Fruit fly (Drosophila melanogaster) Kc167 (cell line): Measurements from ENCODE around the gene CG32071.
"Not testable (repeated sequence)": the region's sequence is repeated elsewhere in the genome, so short reads cannot be mapped to it uniquely, and the experiment has no call there.

ENCODE experiments used
- Myc ChIP-seq: fragments of >200 bp; optimal IDR thresholded peaks from 2 replicates; lab custom pipeline; 2017; ENCODE audit warnings: missing external identifiers
- Sin3A ChIP-seq: fragments of >200 bp; optimal IDR thresholded peaks from 2 replicates; lab custom pipeline; 2018; ENCODE audit warnings: missing external identifiers
- h ChIP-seq: fragments of >200 bp; optimal IDR thresholded peaks from 3 replicates; lab custom pipeline; 2018; ENCODE audit warnings: missing external identifiers
- insv ChIP-seq: fragments of >200 bp; optimal IDR thresholded peaks from 3 replicates; lab custom pipeline; 2018; ENCODE audit warnings: missing external identifiers
- psq ChIP-seq: fragments of >200 bp; optimal IDR thresholded peaks from 2 replicates; lab custom pipeline; 2017; ENCODE audit warnings: missing external identifiers
- ttk ChIP-seq: sonication (Bioruptor generic); optimal IDR thresholded peaks from 2 replicates; lab custom pipeline; 2017; ENCODE audit warnings: missing external identifiers

Gene CG32071

dm6 chr3L:11103773-11104172, at the start of gene CG32071:
Gene CG32071, minus strand, starts transcription at chr3L:11103873.
- no peak for TF ChIP-seq insv (lab: Kevin White, UChicago)
- no peak for TF ChIP-seq Sin3A (lab: Kevin White, UChicago)
- TF ChIP-seq h (lab: Kevin White, UChicago): no peak
- no peak for TF ChIP-seq Myc (lab: Kevin White, UChicago)
- TF ChIP-seq psq (lab: Kevin White, UChicago): no peak
- TF ChIP-seq ttk: no peak

- TF ChIP-seq insv (lab: Kevin White, UChicago) (no peak), Sin3A (lab: Kevin White, UChicago) (no peak), h (lab: Kevin White, UChicago) (no peak), Myc (lab: Kevin White, UChicago) (no peak), psq (lab: Kevin White, UChicago) (no peak), ttk (no peak)
These were observed 47.1 kb upstream of the CG32071 start, which contains the start of gene CG6216 for dm6 chr3L:11150735-11151287. Gene CG6216, minus strand, starts transcription at chr3L:11150785.

- TF ChIP-seq h (lab: Kevin White, UChicago) (no peak), psq (lab: Kevin White, UChicago) (no peak), Myc (lab: Kevin White, UChicago) (no peak), Sin3A (lab: Kevin White, UChicago) (no peak)
These were observed 45.0 kb upstream of the CG32071 start for dm6 chr3L:11148478-11149251.

dm6 chr3L:11147675-11148074, 44.0 kb upstream of the CG32071 start:
- TF ChIP-seq Sin3A (lab: Kevin White, UChicago): no peak

- TF ChIP-seq Sin3A (lab: Kevin White, UChicago) (no peak), Myc (lab: Kevin White, UChicago) (no peak), insv (lab: Kevin White, UChicago) (no peak), ttk (no peak), psq (lab: Kevin White, UChicago) (no peak), h (lab: Kevin White, UChicago) (no peak)
These were observed 41.4 kb upstream of the CG32071 start for dm6 chr3L:11145065-11145464.

dm6 chr3L:11138862-11139261, 35.2 kb upstream of the CG32071 start:
- TF ChIP-seq ttk (no peak), h (lab: Kevin White, UChicago) (no peak), Myc (lab: Kevin White, UChicago) (no peak), psq (lab: Kevin White, UChicago) (no peak), Sin3A (lab: Kevin White, UChicago) (no peak), insv (lab: Kevin White, UChicago) (no peak)

dm6 chr3L:11136349-11136748, 32.7 kb upstream of the CG32071 start:
- TF ChIP-seq h (lab: Kevin White, UChicago): no peak
- TF ChIP-seq psq (lab: Kevin White, UChicago): no peak
- no peak for TF ChIP-seq insv (lab: Kevin White, UChicago)
- TF ChIP-seq Myc (lab: Kevin White, UChicago): no peak
- TF ChIP-seq ttk: no peak
- no peak for TF ChIP-seq Sin3A (lab: Kevin White, UChicago)

- TF ChIP-seq insv (lab: Kevin White, UChicago) (no peak), h (lab: Kevin White, UChicago) (no peak), Sin3A (lab: Kevin White, UChicago) (no peak), ttk (no peak), Myc (lab: Kevin White, UChicago) (no peak), psq (lab: Kevin White, UChicago) (no peak)
These were observed 32.2 kb upstream of the CG32071 start, which contains the start of gene IRSp53 for dm6 chr3L:11135846-11136245. Gene IRSp53, plus strand, starts transcription at chr3L:11136049.

dm6 chr3L:11134886-11135285, 31.2 kb upstream of the CG32071 start, which contains the start of gene CG14143:
Gene CG14143, plus strand, starts transcription at chr3L:11134987.
- TF ChIP-seq insv, psq, h (lab: Kevin White, UChicago): not testable (repeated sequence)

dm6 chr3L:11132055-11132454, 28.4 kb upstream of the CG32071 start, which contains the start of gene CG32074:
Gene CG32074, minus strand, starts transcription at chr3L:11132322.
- TF ChIP-seq Sin3A, insv, h (lab: Kevin White, UChicago): not testable (repeated sequence)

dm6 chr3L:11130535-11130934, 26.9 kb upstream of the CG32071 start, which contains the start of gene nol:
Gene nol, plus strand, starts transcription at chr3L:11130835.
- TF ChIP-seq ttk: no peak
- no peak for TF ChIP-seq psq (lab: Kevin White, UChicago)
- no peak for TF ChIP-seq Myc (lab: Kevin White, UChicago)
- no peak for TF ChIP-seq h (lab: Kevin White, UChicago)
- TF ChIP-seq insv (lab: Kevin White, UChicago): no peak
- no peak for TF ChIP-seq Sin3A (lab: Kevin White, UChicago)
